Worm (Caenorhabditis elegans) whole organism, early embryonic: ENCODE measurements around the gene Y53F4B.39.

Experiments
- F13C5.2 ChIP-seq: sonication (generic microtip); optimal IDR thresholded peaks from 2 replicates; lab custom pipeline; 2017; ENCODE audit warnings: mild to moderate bottlenecking, missing genetic modification characterization, inconsistent platforms, missing compliant biosample characterization
- ama-1 ChIP-seq: fragments of 150-350 bp; optimal IDR thresholded peaks from 2 replicates; lab custom pipeline; 2014
- ets-7 ChIP-seq: sonication (generic microtip); optimal IDR thresholded peaks from 2 replicates; lab custom pipeline; 2016; ENCODE audit warnings: missing genotype, missing genetic modification characterization, missing compliant biosample characterization
- hmbx-1 ChIP-seq: sonication (generic microtip); optimal IDR thresholded peaks from 2 replicates; lab custom pipeline; 2016; ENCODE audit warnings: mild to moderate bottlenecking, missing genetic modification characterization, missing compliant biosample characterization
- hmg-4 ChIP-seq: fragments of 200-800 bp; sonication (Bioruptor generic); optimal IDR thresholded peaks from 2 replicates; lab custom pipeline; 2018; ENCODE audit warnings: mild to moderate bottlenecking, missing genetic modification characterization, missing compliant biosample characterization
- hnd-1 ChIP-seq: sonication (generic microtip); optimal IDR thresholded peaks from 2 replicates; lab custom pipeline; 2016; ENCODE audit warnings: missing genetic modification characterization, missing compliant biosample characterization
- sea-1 ChIP-seq: fragments of 200-800 bp; sonication (Bioruptor generic); conservative IDR thresholded peaks from 2 replicates; pipeline ENCODE4 v1.3.6; 2022; ENCODE audit warnings: missing genetic modification characterization, missing compliant biosample characterization
- tbx-11 ChIP-seq: fragments of 200-800 bp; sonication (Bioruptor generic); IDR thresholded peaks from 2 replicates; pipeline ENCODE4 v1.3.6; 2022; ENCODE audit warnings: missing genetic modification characterization, missing compliant biosample characterization

DNA sequence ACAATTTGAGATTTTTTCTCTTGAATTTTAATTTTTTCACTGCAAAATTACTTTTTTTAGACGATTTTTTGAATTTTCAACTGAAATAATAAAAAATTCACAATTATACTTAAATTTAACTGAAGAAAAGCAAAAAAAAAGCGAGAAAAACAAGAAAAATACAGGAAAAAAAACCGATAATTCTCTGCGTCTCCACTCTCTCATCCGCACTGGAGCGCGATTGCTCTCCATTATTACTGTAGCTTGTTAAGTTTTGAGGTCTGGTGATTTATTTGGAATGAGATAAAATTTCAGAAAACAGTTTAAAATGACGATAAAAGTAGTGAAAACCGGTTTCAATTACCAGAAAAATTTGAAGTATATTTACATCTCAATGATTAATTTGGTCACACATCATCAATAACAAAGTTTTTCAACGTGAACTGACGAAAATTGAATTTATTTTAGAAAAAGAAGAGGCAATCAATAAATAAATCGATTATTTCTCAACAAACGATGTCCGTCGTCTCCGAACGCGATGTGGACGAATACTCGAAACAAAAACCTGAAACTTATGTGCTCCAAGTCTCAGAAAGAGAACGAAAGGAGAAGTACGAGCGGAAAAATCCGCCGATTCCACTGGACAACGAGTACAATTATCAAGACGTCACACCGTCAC, 33.0 kb upstream of the Y53F4B.39 start, which contains the start of gene Y53F4B.19:
- TF ChIP-seq hnd-1 (tag; lab: Kevin White, UChicago): no peak
- TF ChIP-seq ama-1 (lab: Kevin White, UChicago): no peak
- no peak for TF ChIP-seq tbx-11 (GFP tag; lab: Robert Waterston, UW)
- no peak for TF ChIP-seq F13C5.2
- no peak for TF ChIP-seq hmg-4 (GFP tag; lab: Kevin White, UChicago)
- TF ChIP-seq hmbx-1 (tag; lab: Kevin White, UChicago): no peak
- no peak for TF ChIP-seq ets-7 (tag; lab: Kevin White, UChicago)
- TF ChIP-seq sea-1 (GFP tag; lab: Robert Waterston, UW): no peak
